Worm (Caenorhabditis elegans) whole organism, midembryonic: ENCODE results near the gene Y77E11A.8.
A peak's percentile ranks its signal among the peaks of the same experiment; 100 is the strongest.

Source experiments
- T22C8.4 ChIP-seq: fragments of 200-800 bp; sonication (Bioruptor generic); IDR thresholded peaks from 2 replicates; pipeline ENCODE4 v1.3.6; 2022; ENCODE audit warnings: missing genetic modification characterization, missing compliant biosample characterization
- cog-1 ChIP-seq: sonication (generic microtip); optimal IDR thresholded peaks from 2 replicates; lab custom pipeline; 2016; ENCODE audit warnings: missing genetic modification characterization, missing compliant biosample characterization
- klf-2 ChIP-seq: fragments of 200-800 bp; sonication (Bioruptor generic); conservative IDR thresholded peaks from 2 replicates; pipeline ENCODE4 v1.3.6; 2022; ENCODE audit warnings: missing genetic modification reagents, missing genetic modification characterization, missing compliant biosample characterization
- med-1 ChIP-seq: sonication (generic microtip); optimal IDR thresholded peaks from 2 replicates; lab custom pipeline; 2017; ENCODE audit warnings: missing genetic modification characterization, mild to moderate bottlenecking, missing compliant biosample characterization, antibody characterized with exemption, missing genetic modification reagents; ENCODE audit not compliant: insufficient read depth
- ref-1 ChIP-seq: fragments of 200-800 bp; sonication (Bioruptor generic); conservative IDR thresholded peaks from 2 replicates; pipeline ENCODE4 v1.3.6; 2022; ENCODE audit warnings: missing genetic modification reagents, missing genetic modification characterization, missing compliant biosample characterization
- tab-1 ChIP-seq: fragments of 200-800 bp; sonication (Bioruptor generic); IDR thresholded peaks from 2 replicates; pipeline ENCODE4 v1.3.6; 2022; ENCODE audit warnings: missing genetic modification characterization, missing compliant biosample characterization
- ztf-23 ChIP-seq: fragments of 200-800 bp; sonication (Bioruptor generic); IDR thresholded peaks from 2 replicates; pipeline ENCODE4 v1.3.6; 2022; ENCODE audit warnings: missing genetic modification reagents, missing genetic modification characterization, missing compliant biosample characterization
- ztf-29 ChIP-seq: fragments of 200-800 bp; sonication (Bioruptor generic); IDR thresholded peaks from 2 replicates; pipeline ENCODE4 v1.3.6; 2022; ENCODE audit warnings: missing genetic modification reagents, missing genetic modification characterization, missing compliant biosample characterization

DNA sequence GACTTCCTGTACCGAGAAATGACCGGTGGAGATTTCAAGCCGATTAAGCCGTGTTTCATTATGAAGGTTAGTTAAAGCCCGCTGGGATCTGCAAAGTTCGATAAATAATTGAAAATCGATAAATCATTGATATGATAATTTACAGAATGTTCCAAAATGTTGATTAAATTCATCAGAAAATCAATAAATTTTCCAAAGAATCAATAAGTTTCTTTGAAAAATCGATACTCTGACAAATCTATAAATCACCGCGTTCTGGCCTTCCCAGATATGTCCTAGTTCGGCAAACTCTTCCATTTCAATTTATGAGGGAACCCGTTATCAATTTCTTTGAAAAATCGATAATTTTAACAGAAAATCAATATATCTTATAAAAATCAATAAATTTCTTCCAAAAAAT, 17.4 kb downstream of the Y77E11A.8 start:
- no peak for TF ChIP-seq cog-1
- TF ChIP-seq klf-2 (GFP tag; lab: Robert Waterston, UW), result no peak
- peak; percentile 75 for TF ChIP-seq T22C8.4 (GFP tag; lab: Robert Waterston, UW)
- no peak for TF ChIP-seq ztf-23 (GFP tag; lab: Robert Waterston, UW)
- no peak for TF ChIP-seq ztf-29 (GFP tag; lab: Robert Waterston, UW)
- TF ChIP-seq med-1 (GFP tag; lab: Kevin White, UChicago), result no peak
- TF ChIP-seq ref-1 (GFP tag; lab: Robert Waterston, UW), result no peak
- TF ChIP-seq tab-1 (GFP tag; lab: Robert Waterston, UW), result no peak
